Worm (Caenorhabditis elegans): ENCODE data around the gene mlc-4.
A peak's percentile ranks its signal among the peaks of the same experiment; 100 is the strongest.

mlc-4 gene

DNA sequence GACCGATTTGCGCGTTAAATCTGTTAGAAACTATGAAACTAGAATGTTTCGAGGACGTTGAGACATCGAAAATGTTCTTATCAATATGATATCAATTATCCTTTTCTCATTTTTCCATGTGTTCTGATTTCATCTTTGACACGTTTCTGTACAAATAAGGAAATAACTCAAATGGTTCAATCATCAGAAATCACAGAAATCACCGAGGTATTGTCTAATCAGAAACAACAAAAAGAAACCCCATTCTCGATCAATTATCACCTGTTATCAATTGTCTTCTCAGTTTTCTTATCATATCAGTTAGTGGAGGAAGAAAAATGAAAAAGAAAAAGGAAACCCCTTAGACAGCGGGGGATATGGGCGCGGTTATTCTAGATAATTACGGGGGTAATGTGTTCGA lies 41.6 kb upstream of the mlc-4 start (continued):
- no peak for TF ChIP-seq zip-4 (GFP tag; optimal IDR thresholded peaks at IDR 0.05)

DNA sequence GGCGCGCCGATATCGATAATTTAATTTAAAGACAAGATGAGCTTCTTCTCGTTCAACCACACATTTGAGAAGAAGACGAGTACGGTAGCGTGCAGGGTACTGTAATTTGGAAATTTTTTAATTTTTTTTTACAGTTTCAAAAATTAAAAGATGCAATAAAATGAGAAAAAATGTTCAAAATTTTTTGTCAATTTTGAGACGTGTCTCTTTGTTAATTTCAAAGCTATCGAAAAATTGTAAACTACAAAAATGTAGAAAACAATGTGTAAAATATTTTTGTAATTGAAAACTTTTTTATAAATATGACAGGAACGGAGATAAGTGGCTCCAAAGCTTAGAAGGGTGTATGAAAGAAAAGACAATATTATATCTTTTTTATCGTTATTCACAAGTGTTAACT lies 37.8 kb upstream of the mlc-4 start, which contains the start of gene K01A11.1:
Gene K01A11.1 (minus strand): TSS at position 101 of the 400 bp plus-strand sequence.
- TF ChIP-seq ceh-8 (GFP tag; optimal IDR thresholded peaks at IDR 0.05) (no peak), alr-1 (tag; optimal IDR thresholded peaks at IDR 0.05; ENCODE audit: borderline replicate concordance) (no peak), hlh-17 (GFP tag; optimal IDR thresholded peaks at IDR 0.05; ENCODE audit: borderline replicate concordance) (no peak), efl-3 (GFP tag; optimal IDR thresholded peaks at IDR 0.05) (no peak), dpl-1 (GFP tag; optimal IDR thresholded peaks at IDR 0.05) (no peak), lin-15B (tag; optimal IDR thresholded peaks at IDR 0.05) (no peak)

DNA sequence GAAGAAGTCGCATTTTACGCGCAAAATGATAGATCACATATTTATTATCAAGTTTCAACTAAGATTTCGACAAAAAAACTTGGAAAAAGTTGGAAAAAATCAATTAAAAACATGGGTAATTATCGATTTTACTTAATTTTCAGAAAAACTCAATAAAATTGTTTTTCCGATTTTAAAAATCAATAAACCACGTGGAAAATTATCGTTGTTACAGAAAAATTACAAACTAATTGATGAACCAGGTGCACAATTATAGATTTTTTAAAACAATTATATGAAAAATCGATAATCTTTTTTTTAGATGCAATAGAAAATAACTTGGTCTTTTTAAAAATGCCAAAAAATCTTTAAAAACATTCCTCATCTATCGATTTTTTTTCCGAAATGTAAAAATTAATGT lies 37.1 kb upstream of the mlc-4 start:
- no peak for TF ChIP-seq aha-1 (tag; optimal IDR thresholded peaks at IDR 0.05)
- TF ChIP-seq hpl-2 (GFP tag; optimal IDR thresholded peaks at IDR 0.05) = no peak
- no peak for TF ChIP-seq nhr-11 (tag; optimal IDR thresholded peaks at IDR 0.05)

DNA sequence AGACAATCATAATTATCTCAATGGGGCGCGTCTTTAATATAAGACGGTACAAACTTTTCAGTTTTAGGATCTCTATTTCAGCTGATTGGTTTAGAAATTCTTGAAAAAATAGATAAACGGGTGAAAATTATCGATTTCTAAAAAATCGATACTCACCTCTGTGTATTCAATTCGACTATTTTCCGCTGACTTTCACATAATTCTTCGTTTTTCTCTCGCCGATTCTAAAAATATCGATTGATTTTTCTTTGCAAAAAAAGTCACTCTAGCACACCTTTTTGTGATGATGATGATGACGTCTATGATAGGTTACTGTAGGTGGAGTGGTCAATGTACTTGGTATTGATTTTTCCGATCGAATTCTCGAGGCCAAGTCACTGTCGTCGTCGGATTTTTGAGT lies 36.2 kb upstream of the mlc-4 start:
- TF ChIP-seq jun-1 (tag; optimal IDR thresholded peaks at IDR 0.05) = no peak
- no peak for TF ChIP-seq tbx-2 (tag; optimal IDR thresholded peaks at IDR 0.05)
- TF ChIP-seq pax-3 (tag; optimal IDR thresholded peaks at IDR 0.05) = no peak
- no peak for TF ChIP-seq blmp-1 (tag; optimal IDR thresholded peaks at IDR 0.05)

DNA sequence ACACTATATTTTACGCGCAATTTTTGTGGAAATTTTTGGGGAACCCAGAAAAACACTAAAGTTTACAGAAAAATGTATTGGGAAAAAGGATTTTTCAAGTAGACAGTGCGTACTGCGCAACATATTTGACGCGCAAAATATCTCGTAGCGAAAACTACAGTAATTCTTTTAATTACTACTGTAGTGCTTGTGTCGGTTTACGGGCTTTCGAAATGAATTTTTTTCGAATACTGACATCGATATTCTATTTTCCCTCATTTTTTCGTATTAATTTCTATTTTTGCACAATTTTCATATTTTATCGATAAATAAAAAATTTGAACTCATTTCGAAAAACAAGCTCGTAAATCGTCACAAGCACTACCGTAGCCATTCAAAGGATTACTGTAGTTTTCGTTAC lies 35.0 kb upstream of the mlc-4 start:
- no peak for TF ChIP-seq zip-4 (GFP tag; optimal IDR thresholded peaks at IDR 0.05)
- no peak for TF ChIP-seq hpl-2 (GFP tag; optimal IDR thresholded peaks at IDR 0.05)
- no peak for TF ChIP-seq ceh-88 (GFP tag; IDR thresholded peaks at IDR 0.05)
- no peak for TF ChIP-seq nhr-71 (tag; optimal IDR thresholded peaks at IDR 0.05)
- no peak for TF ChIP-seq snu-23 (GFP tag; optimal IDR thresholded peaks at IDR 0.05)
- no peak for TF ChIP-seq lsy-2 (tag; optimal IDR thresholded peaks at IDR 0.05)
- TF ChIP-seq elt-2 (tag; optimal IDR thresholded peaks at IDR 0.05) = no peak
- no peak for TF ChIP-seq aly-2 (tag; optimal IDR thresholded peaks at IDR 0.05)
- no peak for TF ChIP-seq hlh-17 (GFP tag; optimal IDR thresholded peaks at IDR 0.05; ENCODE audit: borderline replicate concordance)
- TF ChIP-seq mep-1 (tag; optimal IDR thresholded peaks at IDR 0.05) = no peak

DNA sequence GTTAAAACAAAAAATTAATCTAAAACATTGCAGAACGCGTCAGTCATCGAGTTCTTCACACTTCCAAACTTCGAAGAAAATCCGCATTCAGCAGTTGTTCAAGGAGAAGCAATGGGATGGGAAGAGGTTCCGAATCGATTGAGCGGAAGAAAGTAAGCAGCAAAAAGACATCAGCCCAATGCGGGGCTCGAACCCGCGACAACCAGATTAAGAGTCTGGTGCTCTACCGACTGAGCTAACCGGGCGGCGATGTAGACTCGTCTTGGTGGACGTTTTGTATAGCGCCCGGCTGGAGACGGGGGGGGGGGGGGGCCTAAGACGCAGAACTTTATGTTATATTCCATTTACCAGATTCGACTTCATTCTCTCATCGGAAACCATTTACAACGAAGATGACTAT lies 33.2 kb upstream of the mlc-4 start:
- no peak for TF ChIP-seq lin-35 (GFP tag; optimal IDR thresholded peaks at IDR 0.05)
- no peak for TF ChIP-seq nhr-28 (tag; optimal IDR thresholded peaks at IDR 0.05)
- no peak for TF ChIP-seq C04F5.9 (tag; optimal IDR thresholded peaks at IDR 0.05)
- TF ChIP-seq aha-1 (tag; optimal IDR thresholded peaks at IDR 0.05) = no peak
- no peak for TF ChIP-seq mep-1 (tag; optimal IDR thresholded peaks at IDR 0.05)
- no peak for TF ChIP-seq nhr-76 (tag; optimal IDR thresholded peaks at IDR 0.05)
- no peak for TF ChIP-seq unc-98 (GFP tag; IDR thresholded peaks at IDR 0.05)
- no peak for TF ChIP-seq nhr-85 (tag)
- no peak for TF ChIP-seq sox-4 (tag; optimal IDR thresholded peaks at IDR 0.05)

DNA sequence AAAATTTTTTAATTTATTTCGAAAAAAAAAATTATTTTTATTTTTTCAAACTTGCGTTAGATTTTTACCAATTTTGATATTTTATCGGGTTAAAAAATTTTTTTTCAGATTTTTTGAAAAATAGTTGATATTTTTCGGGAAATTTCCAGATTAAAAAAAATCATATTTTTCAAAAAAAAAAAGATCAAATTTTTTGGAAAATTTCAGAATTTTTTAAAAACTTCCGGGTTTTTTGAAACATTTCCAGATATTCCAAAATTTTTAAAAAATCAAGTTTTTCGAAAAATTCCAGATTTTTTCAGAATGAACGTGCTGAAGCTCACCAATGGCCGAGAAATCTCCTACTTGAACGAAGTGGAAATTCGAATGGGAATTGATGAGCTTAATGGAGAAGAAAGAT lies 31.9 kb upstream of the mlc-4 start, which contains the start of gene metl-18:
Gene metl-18 (plus strand): TSS at position 301 of the 400 bp plus-strand sequence.
- TF ChIP-seq efl-1 (optimal IDR thresholded peaks at IDR 0.05) (no peak), efl-1 (GFP tag; optimal IDR thresholded peaks at IDR 0.05 in 1 of 2) (peak in 1 of 2 experiments; percentile 34), skn-1 (tag; optimal IDR thresholded peaks at IDR 0.05) (no peak), xbp-1 (tag; optimal IDR thresholded peaks at IDR 0.05) (no peak)
